Worm (Caenorhabditis elegans) whole organism, mixed stage, embryonic: ENCODE results near the gene C16B8.2.

Experiments used
- ceh-39 ChIP-seq: fragments of 150-350 bp; optimal IDR thresholded peaks from 2 replicates; lab custom pipeline; 2014; ENCODE audit warnings: missing biosample characterization, missing genetic modification characterization
- ces-1 ChIP-seq: fragments of 150-350 bp; optimal IDR thresholded peaks from 2 replicates; lab custom pipeline; 2014; ENCODE audit warnings: missing biosample characterization, missing genetic modification reagents, missing genetic modification characterization
- elt-3 ChIP-seq: fragments of 150-350 bp; optimal IDR thresholded peaks from 2 replicates; lab custom pipeline; 2014; ENCODE audit warnings: missing biosample characterization, missing genetic modification characterization
- ham-2 ChIP-seq: fragments of 200-800 bp; sonication (Bioruptor generic); optimal IDR thresholded peaks from 2 replicates; lab custom pipeline; 2018; ENCODE audit warnings: mild to moderate bottlenecking, missing genetic modification characterization, missing compliant biosample characterization
- lsy-2 ChIP-seq: fragments of 150-350 bp; optimal IDR thresholded peaks from 2 replicates; lab custom pipeline; 2014; ENCODE audit warnings: missing biosample characterization, missing genetic modification characterization
- nhr-12 ChIP-seq: fragments of 150-350 bp; optimal IDR thresholded peaks from 2 replicates; lab custom pipeline; 2014; ENCODE audit warnings: missing biosample characterization, missing genetic modification characterization
- nhr-237 ChIP-seq: fragments of 150-350 bp; optimal IDR thresholded peaks from 2 replicates; lab custom pipeline; 2014; ENCODE audit warnings: missing biosample characterization, missing genetic modification characterization
- nhr-28 ChIP-seq: fragments of 150-350 bp; optimal IDR thresholded peaks from 2 replicates; lab custom pipeline; 2014; ENCODE audit warnings: missing biosample characterization, missing genetic modification characterization
- nhr-76 ChIP-seq: sonication (generic microtip); optimal IDR thresholded peaks from 2 replicates; lab custom pipeline; 2017; ENCODE audit warnings: missing biosample characterization, missing genetic modification characterization
- pha-4 ChIP-seq: fragments of 150-350 bp; optimal IDR thresholded peaks from 2 replicates; lab custom pipeline; 2018; ENCODE audit warnings: missing biosample characterization, missing genetic modification reagents, missing genetic modification characterization
- snpc-4 ChIP-seq: fragments of 150-350 bp; optimal IDR thresholded peaks from 2 replicates; lab custom pipeline; 2014; ENCODE audit warnings: missing biosample characterization, missing genetic modification characterization
- sptf-1 ChIP-seq: sonication (generic microtip); optimal IDR thresholded peaks from 2 replicates; lab custom pipeline; 2017; ENCODE audit warnings: mild to moderate bottlenecking, missing genetic modification characterization, moderate library complexity, missing compliant biosample characterization
- unc-39 ChIP-seq: fragments of 150-350 bp; optimal IDR thresholded peaks from 2 replicates; lab custom pipeline; 2014; ENCODE audit warnings: missing biosample characterization, missing genetic modification characterization
- unc-62 ChIP-seq: fragments of 150-350 bp; optimal IDR thresholded peaks from 2 replicates; lab custom pipeline; 2014; ENCODE audit warnings: missing biosample characterization, missing genetic modification reagents, missing genetic modification characterization

ce11 chrX:3973534-3973933, 7.3 kb upstream of the C16B8.2 start, which contains the start of gene C16B8.4:
- TF ChIP-seq nhr-237 (tag; lab: Kevin White, UChicago) (no peak), ham-2 (GFP tag; lab: Kevin White, UChicago) (no peak), unc-62 (GFP tag; lab: Kevin White, UChicago) (no peak), sptf-1 (tag; lab: Kevin White, UChicago) (no peak), ces-1 (GFP tag; lab: Kevin White, UChicago) (no peak), nhr-76 (tag; lab: Kevin White, UChicago) (no peak), elt-3 (tag; lab: Kevin White, UChicago) (no peak), pha-4 (no peak), lsy-2 (tag; lab: Kevin White, UChicago) (no peak), ceh-39 (no peak), nhr-28 (tag; lab: Kevin White, UChicago) (no peak), nhr-12 (tag; lab: Kevin White, UChicago) (no peak), snpc-4 (no peak), unc-39 (no peak)
